Worm (Caenorhabditis elegans): Measurements from ENCODE around the gene ZK470.6.

ZK470.6 gene

ce11 chrX:4216894-4217293 is 39.6 kb upstream of the ZK470.6 start, which contains the start of the genes F20B6.10 and hpk-1:
F20B6.10 (minus strand) TSS chrX:4217196.
hpk-1 (minus strand) TSS chrX:4217290.
- no peak for TF ChIP-seq ceh-19 (GFP tag; optimal IDR thresholded peaks at IDR 0.05)
- TF ChIP-seq rnt-1 (tag; optimal IDR thresholded peaks at IDR 0.05), result no peak
- TF ChIP-seq pros-1 (tag; optimal IDR thresholded peaks at IDR 0.05), result no peak
- TF ChIP-seq ceh-34 (tag; optimal IDR thresholded peaks at IDR 0.05), result no peak
- TF ChIP-seq K02D7.2 (tag; optimal IDR thresholded peaks at IDR 0.05), result no peak
- TF ChIP-seq hlh-6 (tag; optimal IDR thresholded peaks at IDR 0.05), result no peak
- no peak for TF ChIP-seq nfya-1 (tag; optimal IDR thresholded peaks at IDR 0.05)
- TF ChIP-seq tbx-2 (tag; optimal IDR thresholded peaks at IDR 0.05), result no peak
- no peak for TF ChIP-seq dmd-4 (tag; optimal IDR thresholded peaks at IDR 0.05; ENCODE audit: borderline replicate concordance)
- no peak for TF ChIP-seq pha-4 (tag; optimal IDR thresholded peaks at IDR 0.05)

- no peak for TF ChIP-seq pag-3 (tag; optimal IDR thresholded peaks at IDR 0.05; ENCODE audit: borderline replicate concordance)
- no peak for TF ChIP-seq ceh-24 (tag; optimal IDR thresholded peaks at IDR 0.05)
- TF ChIP-seq nfya-1 (tag; optimal IDR thresholded peaks at IDR 0.05), result no peak
- peak; percentile 65 for TF ChIP-seq elt-2 (tag; optimal IDR thresholded peaks at IDR 0.05)
Observed at ce11 chrX:4215500-4216107, 38.3 kb upstream of the ZK470.6 start.

ce11 chrX:4214643-4215042 is 37.3 kb upstream of the ZK470.6 start:
- TF ChIP-seq ama-1 (optimal IDR thresholded peaks at IDR 0.05) (no peak), sox-2 (GFP tag; IDR thresholded peaks at IDR 0.05) (no peak), pha-4 (tag; optimal IDR thresholded peaks at IDR 0.05) (no peak), sdc-2 (tag; optimal IDR thresholded peaks at IDR 0.05) (peak; percentile 74), eyg-1 (tag; optimal IDR thresholded peaks at IDR 0.05) (no peak), rnt-1 (tag; optimal IDR thresholded peaks at IDR 0.05) (no peak), ceh-19 (GFP tag; optimal IDR thresholded peaks at IDR 0.05) (no peak), ceh-30 (tag; optimal IDR thresholded peaks at IDR 0.05) (no peak), nfya-1 (tag; optimal IDR thresholded peaks at IDR 0.05) (peak; percentile 8), lin-11 (tag; optimal IDR thresholded peaks at IDR 0.05) (no peak), unc-55 (GFP tag; optimal IDR thresholded peaks at IDR 0.05) (no peak), tbx-2 (tag; optimal IDR thresholded peaks at IDR 0.05) (peak; percentile 29)

ce11 chrX:4209131-4209530 is 31.8 kb upstream of the ZK470.6 start:
- TF ChIP-seq sox-4 (tag; optimal IDR thresholded peaks at IDR 0.05), result peak; percentile 73
- TF ChIP-seq ceh-14 (tag; optimal IDR thresholded peaks at IDR 0.05), result peak; percentile 91
- no peak for TF ChIP-seq nhr-11 (tag; optimal IDR thresholded peaks at IDR 0.05)
- peak; percentile 75 for TF ChIP-seq ceh-45 (GFP tag; IDR thresholded peaks at IDR 0.05)
- peak; percentile 71 for TF ChIP-seq ceh-19 (GFP tag; optimal IDR thresholded peaks at IDR 0.05)
- TF ChIP-seq ahr-1 (tag; optimal IDR thresholded peaks at IDR 0.05), result peak; percentile 32
- peak; percentile 78 for TF ChIP-seq ceh-30 (tag; optimal IDR thresholded peaks at IDR 0.05)
- TF ChIP-seq lim-6 (tag; optimal IDR thresholded peaks at IDR 0.05), result peak; percentile 42
- TF ChIP-seq eyg-1 (tag; optimal IDR thresholded peaks at IDR 0.05), result peak; percentile 73
- TF ChIP-seq dmd-4 (tag; optimal IDR thresholded peaks at IDR 0.05; ENCODE audit: borderline replicate concordance), result peak; percentile 76
- TF ChIP-seq pqm-1 (tag; optimal IDR thresholded peaks at IDR 0.05), result peak; percentile 37
- no peak for TF ChIP-seq K02D7.2 (tag; optimal IDR thresholded peaks at IDR 0.05)
- peak; percentile 63 for TF ChIP-seq gmeb-2 (tag; optimal IDR thresholded peaks at IDR 0.05)
- peak; percentile 67 for TF ChIP-seq madf-2 (tag; optimal IDR thresholded peaks at IDR 0.05)
- TF ChIP-seq elt-4 (tag; optimal IDR thresholded peaks at IDR 0.05), result no peak
- peak; percentile 55 for TF ChIP-seq lin-11 (tag; optimal IDR thresholded peaks at IDR 0.05)
- TF ChIP-seq pha-2 (tag; optimal IDR thresholded peaks at IDR 0.05), result peak; percentile 66
- peak; percentile 65 for TF ChIP-seq hlh-13 (GFP tag; optimal IDR thresholded peaks at IDR 0.05)
- TF ChIP-seq ttx-3 (tag; optimal IDR thresholded peaks at IDR 0.05), result peak; percentile 70
- no peak for TF ChIP-seq ama-1 (optimal IDR thresholded peaks at IDR 0.05)
- TF ChIP-seq fkh-6 (tag; optimal IDR thresholded peaks at IDR 0.05), result no peak
- no peak for TF ChIP-seq pag-3 (tag; optimal IDR thresholded peaks at IDR 0.05; ENCODE audit: borderline replicate concordance)
- peak; percentile 95 for TF ChIP-seq unc-42 (tag; optimal IDR thresholded peaks at IDR 0.05)
- TF ChIP-seq hlh-15 (tag; optimal IDR thresholded peaks at IDR 0.05), result peak; percentile 16
- peak; percentile 36 for TF ChIP-seq odd-2 (tag; optimal IDR thresholded peaks at IDR 0.05)
- TF ChIP-seq ceh-2 (tag; optimal IDR thresholded peaks at IDR 0.05), result peak; percentile 89
- TF ChIP-seq ceh-48 (tag; optimal IDR thresholded peaks at IDR 0.05), result peak; percentile 94
- peak; percentile 95 for TF ChIP-seq dve-1 (tag; optimal IDR thresholded peaks at IDR 0.05)
- peak; percentile 98 for TF ChIP-seq ceh-31 (tag; optimal IDR thresholded peaks at IDR 0.05)
- peak; percentile 72 for TF ChIP-seq pat-9 (tag; optimal IDR thresholded peaks at IDR 0.05)
- peak; percentile 95 for TF ChIP-seq tbx-2 (tag; optimal IDR thresholded peaks at IDR 0.05)
- peak; percentile 73 for TF ChIP-seq ztf-16 (tag; optimal IDR thresholded peaks at IDR 0.05)
- peak; percentile 67 for TF ChIP-seq T23F11.4 (GFP tag; optimal IDR thresholded peaks at IDR 0.05)

Measured in whole organism, late embryonic.